Fruit fly (Drosophila melanogaster): ENCODE results near the gene ttk.

Gene ttk

dm6 chr3R:31687782-31688181, 25.9 kb upstream of the ttk start (continued):
- TF ChIP-seq chm (GFP tag; IDR thresholded peaks at IDR 0.05) (peak; percentile 69; the same call in 1 of the 2 replicates), Myb (GFP tag; optimal IDR thresholded peaks at IDR 0.05) (no peak), repo (GFP tag; optimal IDR thresholded peaks at IDR 0.05) (no peak), jing (GFP tag; optimal IDR thresholded peaks at IDR 0.05) (no peak), caup (GFP tag; optimal IDR thresholded peaks at IDR 0.05; ENCODE audit: severe bottlenecking) (no peak), ssp (GFP tag; IDR thresholded peaks at IDR 0.05) (peak; percentile 32; the same call in 1 of the 2 replicates), Antp (GFP tag; optimal IDR thresholded peaks at IDR 0.05) (peak; percentile 20), CG1602 (GFP tag; optimal IDR thresholded peaks at IDR 0.05) (no peak), CG17359 (tag; optimal IDR thresholded peaks at IDR 0.05) (peak; percentile 32), H2.0 (GFP tag; IDR thresholded peaks at IDR 0.05) (peak; percentile 21; the same call in 1 of the 2 replicates), CG3726 (GFP tag; IDR thresholded peaks at IDR 0.05) (no peak), CG10654 (GFP tag; optimal IDR thresholded peaks at IDR 0.05) (no peak), sisA (GFP tag; IDR thresholded peaks at IDR 0.05) (peak; percentile 58), abd-A (tag; optimal IDR thresholded peaks at IDR 0.05) (no peak), al (GFP tag; IDR thresholded peaks at IDR 0.05) (no peak), ab (GFP tag; optimal IDR thresholded peaks at IDR 0.05) (no peak), CG34224 (GFP tag; IDR thresholded peaks at IDR 0.05; ENCODE audit: partially characterized antibody) (no peak), nmo (GFP tag; optimal IDR thresholded peaks at IDR 0.05) (peak; percentile 45), ara (GFP tag; IDR thresholded peaks at IDR 0.05) (peak; percentile 56; the same call in 1 of the 2 replicates), CG12391 (tag; optimal IDR thresholded peaks at IDR 0.05) (peak; percentile 49), HLH3B (GFP tag; IDR thresholded peaks at IDR 0.05) (peak; percentile 50; the same call in 1 of the 2 replicates), CG13287 (GFP tag; IDR thresholded peaks at IDR 0.05; ENCODE audit: partially characterized antibody) (no peak), Eip74EF (GFP tag; optimal IDR thresholded peaks at IDR 0.05) (no peak), ftz-f1 (GFP tag; optimal IDR thresholded peaks at IDR 0.05) (no peak), CG30020 (tag; optimal IDR thresholded peaks at IDR 0.05) (no peak), Med (GFP tag) (peak; percentile 90), unc-4 (GFP tag; IDR thresholded peaks at IDR 0.05; ENCODE audit: partially characterized antibody) (no peak), z (GFP tag; IDR thresholded peaks at IDR 0.05) (no peak), CG11695 (GFP tag; IDR thresholded peaks at IDR 0.05) (no peak), fd64A (GFP tag; optimal IDR thresholded peaks at IDR 0.05) (no peak), knrl (GFP tag; IDR thresholded peaks at IDR 0.05; ENCODE audit: partially characterized antibody) (no peak), CG17328 (GFP tag; IDR thresholded peaks at IDR 0.05) (peak; percentile 67), CG10431 (GFP tag; optimal IDR thresholded peaks at IDR 0.05) (no peak), CG4360 (GFP tag; IDR thresholded peaks at IDR 0.05) (no peak), sd (tag; optimal IDR thresholded peaks at IDR 0.05) (peak; percentile 68), Bgb (GFP tag; IDR thresholded peaks at IDR 0.05; ENCODE audit: partially characterized antibody) (no peak), vfl (GFP tag; optimal IDR thresholded peaks at IDR 0.05) (no peak), HLHmδ (GFP tag; optimal IDR thresholded peaks at IDR 0.05) (no peak), Dref (GFP tag; IDR thresholded peaks at IDR 0.05) (no peak), Blimp-1 (GFP tag; optimal IDR thresholded peaks at IDR 0.05) (peak; percentile 18), CG10543 (GFP tag; optimal IDR thresholded peaks at IDR 0.05) (no peak), CG8281 (tag; optimal IDR thresholded peaks at IDR 0.05) (no peak), CG18476 (GFP tag; optimal IDR thresholded peaks at IDR 0.05) (no peak), az2 (GFP tag; optimal IDR thresholded peaks at IDR 0.05) (peak; percentile 60), row (GFP tag; IDR thresholded peaks at IDR 0.05) (peak; percentile 36; the same call in 2 of the 3 replicates), CHES-1-like (GFP tag; optimal IDR thresholded peaks at IDR 0.05) (no peak), hkb (optimal IDR thresholded peaks at IDR 0.05) (no peak), hkb (GFP tag; IDR thresholded peaks at IDR 0.05) (no peak), CG2116 (GFP tag; optimal IDR thresholded peaks at IDR 0.05) (no peak), zen (tag; optimal IDR thresholded peaks at IDR 0.05) (no peak), Max (GFP tag; optimal IDR thresholded peaks at IDR 0.05) (no peak)

All from whole organism, embryonic.